Fruit fly (Drosophila melanogaster): Measurements from ENCODE around the gene Daxx.
A peak's percentile ranks its signal among the peaks of the same experiment; 100 is the strongest.

Gene Daxx

dm6 chr2L:6465497-6465896 is 15.2 kb upstream of the Daxx start, which contains the start of gene Rchy1 (continued):
- TF ChIP-seq CG13894 (tag; optimal IDR thresholded peaks at IDR 0.05) (peak; percentile 72), Ada2b (GFP tag; IDR thresholded peaks at IDR 0.05) (no peak), CG3726 (GFP tag; IDR thresholded peaks at IDR 0.05) (no peak), ac (GFP tag; optimal IDR thresholded peaks at IDR 0.05) (no peak), CG32532 (GFP tag; IDR thresholded peaks at IDR 0.05) (peak; percentile 29; the same call in 1 of the 2 replicates), Mad (GFP tag; optimal IDR thresholded peaks at IDR 0.05) (no peak), CG34224 (GFP tag; IDR thresholded peaks at IDR 0.05; ENCODE audit: partially characterized antibody) (no peak), CG7928 (GFP tag; optimal IDR thresholded peaks at IDR 0.05) (no peak), CG16863 (GFP tag; optimal IDR thresholded peaks at IDR 0.05) (no peak), CG1602 (GFP tag; optimal IDR thresholded peaks at IDR 0.05) (no peak), Dfd (GFP tag; optimal IDR thresholded peaks at IDR 0.05) (no peak), CG9817 (tag; optimal IDR thresholded peaks at IDR 0.05) (no peak), tx (GFP tag; optimal IDR thresholded peaks at IDR 0.05) (no peak), emc (GFP tag; optimal IDR thresholded peaks at IDR 0.05) (no peak), CG11504 (tag; optimal IDR thresholded peaks at IDR 0.05) (peak; percentile 43), CG12219 (GFP tag; optimal IDR thresholded peaks at IDR 0.05) (peak; percentile 36), cg (GFP tag; optimal IDR thresholded peaks at IDR 0.05) (no peak), CG3281 (GFP tag; optimal IDR thresholded peaks at IDR 0.05) (peak; percentile 42), CG13296 (GFP tag; optimal IDR thresholded peaks at IDR 0.05) (peak; percentile 70), Tbp (GFP tag; optimal IDR thresholded peaks at IDR 0.05) (no peak), CG7372 (GFP tag; IDR thresholded peaks at IDR 0.05) (no peak), prd (optimal IDR thresholded peaks at IDR 0.05) (no peak), prd (GFP tag; IDR thresholded peaks at IDR 0.05) (no peak), fru (optimal IDR thresholded peaks at IDR 0.05) (no peak), esg (GFP tag; conservative IDR thresholded peaks at IDR 0.05) (no peak), stc (GFP tag; IDR thresholded peaks at IDR 0.05) (peak; percentile 61; the same call in 1 of the 2 replicates), CG11093 (GFP tag; IDR thresholded peaks at IDR 0.05) (no peak), Blimp-1 (GFP tag; optimal IDR thresholded peaks at IDR 0.05) (peak; percentile 3), CG6272 (GFP tag; IDR thresholded peaks at IDR 0.05) (no peak), CG15696 (tag; optimal IDR thresholded peaks at IDR 0.05) (no peak), CG2875 (GFP tag; optimal IDR thresholded peaks at IDR 0.05) (peak; percentile 26), fd96Cb (tag; optimal IDR thresholded peaks at IDR 0.05) (no peak), ci (GFP tag; IDR thresholded peaks at IDR 0.05) (peak; percentile 68; the same call in 2 of the 3 replicates), CG9215 (GFP tag; IDR thresholded peaks at IDR 0.05) (no peak), wek (GFP tag; optimal IDR thresholded peaks at IDR 0.05) (peak; percentile 49), CG10959 (GFP tag; IDR thresholded peaks at IDR 0.05) (no peak), Myb (GFP tag; optimal IDR thresholded peaks at IDR 0.05) (no peak), p53 (GFP tag; optimal IDR thresholded peaks at IDR 0.05) (no peak), hb (GFP tag; IDR thresholded peaks at IDR 0.05; ENCODE audit: partially characterized antibody) (no peak), z (GFP tag; IDR thresholded peaks at IDR 0.05) (no peak), CG8765 (GFP tag; IDR thresholded peaks at IDR 0.05) (no peak), CG9609 (GFP tag; optimal IDR thresholded peaks at IDR 0.05) (no peak), Stat92E (GFP tag; optimal IDR thresholded peaks at IDR 0.05) (no peak), Camta (GFP tag; optimal IDR thresholded peaks at IDR 0.05) (no peak)

Data from whole organism, embryonic.